Fruit fly (Drosophila melanogaster) whole organism, embryonic: ENCODE data around the gene CG42553.

Source experiments
- C15 ChIP-seq: fragments of 200-800 bp; sonication (Bioruptor generic); IDR thresholded peaks from 3 replicates; pipeline ENCODE4 v1.3.6; 2022; ENCODE audit warnings: missing biosample characterization, missing genetic modification characterization
- CG10209 ChIP-seq: fragments of 200-800 bp; sonication (Bioruptor generic); optimal IDR thresholded peaks from 3 replicates; lab custom pipeline; 2017; ENCODE audit warnings: missing biosample characterization, mild to moderate bottlenecking, missing genetic modification characterization, missing genetic modification reagents
- CG10979 ChIP-seq: fragments of 200-800 bp; sonication (Bioruptor generic); optimal IDR thresholded peaks from 2 replicates; lab custom pipeline; 2018; ENCODE audit warnings: missing biosample characterization, mild to moderate bottlenecking, missing genetic modification characterization, moderate library complexity
- CG11695 ChIP-seq: fragments of 200-800 bp; sonication (Bioruptor generic); IDR thresholded peaks from 3 replicates; pipeline ENCODE4 v1.3.6; 2022; ENCODE audit warnings: missing biosample characterization, missing genetic modification characterization
- CG11723 ChIP-seq: fragments of 200-800 bp; sonication (Bioruptor generic); optimal IDR thresholded peaks from 2 replicates; lab custom pipeline; 2017; ENCODE audit warnings: missing biosample characterization, mild to moderate bottlenecking, missing genetic modification characterization
- CG12236 ChIP-seq: fragments of 200-800 bp; sonication (Bioruptor generic); optimal IDR thresholded peaks from 2 replicates; lab custom pipeline; 2016; ENCODE audit warnings: missing biosample characterization, missing genetic modification characterization
- CG12299 ChIP-seq: fragments of 200-800 bp; sonication (Bioruptor generic); optimal IDR thresholded peaks from 2 replicates; lab custom pipeline; 2018; ENCODE audit warnings: missing biosample characterization, mild to moderate bottlenecking, missing genetic modification characterization
- CG12942 ChIP-seq: fragments of 200-800 bp; sonication (Bioruptor generic); optimal IDR thresholded peaks from 3 replicates; lab custom pipeline; 2016; ENCODE audit warnings: missing biosample characterization, missing genetic modification characterization
- CG14441 ChIP-seq: fragments of 200-800 bp; sonication (Bioruptor generic); IDR thresholded peaks from 2 replicates; pipeline ENCODE4 v1.3.6; 2022; ENCODE audit warnings: missing biosample characterization, missing genetic modification characterization
- CG15073 ChIP-seq: fragments of 200-800 bp; sonication (Bioruptor generic); optimal IDR thresholded peaks from 2 replicates; lab custom pipeline; 2016; ENCODE audit warnings: missing biosample characterization, missing genetic modification characterization
- CG1529 ChIP-seq: fragments of 200-800 bp; sonication (Bioruptor generic); optimal IDR thresholded peaks from 3 replicates; lab custom pipeline; 2018; ENCODE audit warnings: missing biosample characterization, missing genetic modification characterization
- CG16863 ChIP-seq: fragments of 200-800 bp; sonication (Bioruptor generic); optimal IDR thresholded peaks from 3 replicates; lab custom pipeline; 2016; ENCODE audit warnings: missing biosample characterization, missing genetic modification characterization
- CG17359 ChIP-seq: fragments of 200-800 bp; sonication (Bioruptor generic); optimal IDR thresholded peaks from 3 replicates; lab custom pipeline; 2018; ENCODE audit warnings: missing biosample characterization, mild to moderate bottlenecking, missing genetic modification characterization, moderate library complexity
- CG17802 ChIP-seq: fragments of 200-800 bp; sonication (Bioruptor generic); optimal IDR thresholded peaks from 2 replicates; lab custom pipeline; 2018; ENCODE audit warnings: missing biosample characterization, mild to moderate bottlenecking, missing genetic modification characterization, moderate library complexity
- CG1792 ChIP-seq: fragments of 200-800 bp; sonication (Bioruptor generic); optimal IDR thresholded peaks from 2 replicates; lab custom pipeline; 2016; ENCODE audit warnings: missing biosample characterization, missing genetic modification characterization
- CG18011 ChIP-seq: fragments of 200-800 bp; sonication (Bioruptor generic); optimal IDR thresholded peaks from 2 replicates; lab custom pipeline; 2017; ENCODE audit warnings: missing biosample characterization, missing genetic modification characterization, mild to moderate bottlenecking, moderate library complexity, missing genotype
- CG2875 ChIP-seq: fragments of 200-800 bp; sonication (Bioruptor generic); optimal IDR thresholded peaks from 2 replicates; lab custom pipeline; 2017; ENCODE audit warnings: missing biosample characterization, mild to moderate bottlenecking, missing genetic modification characterization, missing genetic modification reagents
- CG3281 ChIP-seq: fragments of 200-800 bp; sonication (Bioruptor generic); optimal IDR thresholded peaks from 3 replicates; lab custom pipeline; 2017; ENCODE audit warnings: missing biosample characterization, mild to moderate bottlenecking, missing genetic modification characterization
- CG34224 ChIP-seq: fragments of 200-800 bp; sonication (Bioruptor generic); IDR thresholded peaks from 3 replicates; pipeline ENCODE4 v1.3.6; 2022; ENCODE audit warnings: missing biosample characterization, missing genetic modification characterization; ENCODE audit not compliant: partially characterized antibody
- CG3726 ChIP-seq: fragments of 200-800 bp; sonication (Bioruptor generic); IDR thresholded peaks from 3 replicates; pipeline ENCODE4, ENCODE4 v1.3.6; 2022; ENCODE audit warnings: missing biosample characterization, missing genetic modification characterization
- CG4282 ChIP-seq: fragments of 200-800 bp; sonication (Bioruptor generic); optimal IDR thresholded peaks from 2 replicates; lab custom pipeline; 2016; ENCODE audit warnings: missing biosample characterization, missing genetic modification characterization
- CG6683 ChIP-seq: fragments of 200-800 bp; sonication (Bioruptor generic); optimal IDR thresholded peaks from 2 replicates; lab custom pipeline; 2017; ENCODE audit warnings: missing biosample characterization, mild to moderate bottlenecking, missing genetic modification characterization, missing genetic modification reagents
- CG8290 ChIP-seq, 3 experiments: fragments of 200-800 bp; sonication (Bioruptor generic); optimal IDR thresholded peaks; 2 replicates each; lab custom pipeline; 2016 to 2019; ENCODE audit warnings: missing biosample characterization in 3 of 3, missing genetic modification characterization in 3 of 3, mild to moderate bottlenecking in 2 of 3, moderate library complexity in 1 of 3
- CG9215 ChIP-seq: fragments of 200-800 bp; sonication (Bioruptor generic); IDR thresholded peaks from 2 replicates; pipeline ENCODE4 v1.3.6; 2022; ENCODE audit warnings: missing biosample characterization, missing genetic modification characterization
- CkIIα-i1 ChIP-seq: fragments of 200-800 bp; sonication (Bioruptor generic); IDR thresholded peaks from 2 replicates; pipeline ENCODE4 v1.3.6; 2022; ENCODE audit warnings: missing biosample characterization, missing genetic modification characterization
- Ets65A ChIP-seq: fragments of 200-800 bp; sonication (Bioruptor generic); peaks from one replicate; lab custom pipeline; 2016; ENCODE audit warnings: missing biosample characterization, missing genetic modification characterization
- HLH3B ChIP-seq: fragments of 200-800 bp; sonication (Bioruptor generic); IDR thresholded peaks from 2 replicates; pipeline ENCODE4 v1.3.6; 2022; ENCODE audit warnings: missing biosample characterization, missing genetic modification characterization
- HLH54F ChIP-seq: fragments of 200-800 bp; sonication (Bioruptor generic); optimal IDR thresholded peaks from 3 replicates; lab custom pipeline; 2016; ENCODE audit warnings: missing biosample characterization, missing genetic modification characterization
- NK7.1 ChIP-seq: fragments of 200-800 bp; sonication (Bioruptor generic); optimal IDR thresholded peaks from 3 replicates; lab custom pipeline; 2016; ENCODE audit warnings: missing biosample characterization, missing genetic modification characterization
- Neu2 ChIP-seq: fragments of 200-800 bp; sonication (Bioruptor generic); optimal IDR thresholded peaks from 3 replicates; lab custom pipeline; 2016; ENCODE audit warnings: missing biosample characterization, missing genetic modification characterization, borderline replicate concordance
- Optix ChIP-seq: fragments of 200-800 bp; sonication (Bioruptor generic); IDR thresholded peaks from 3 replicates; pipeline ENCODE4 v1.3.6; 2022; ENCODE audit warnings: missing biosample characterization, missing genetic modification characterization
- cato ChIP-seq: fragments of 200-800 bp; sonication (Bioruptor generic); optimal IDR thresholded peaks from 2 replicates; lab custom pipeline; 2016; ENCODE audit warnings: missing biosample characterization, missing genetic modification characterization, borderline replicate concordance
- ci ChIP-seq: fragments of 200-800 bp; sonication (Bioruptor generic); IDR thresholded peaks from 3 replicates; pipeline ENCODE4 v1.3.6; 2022; ENCODE audit warnings: missing biosample characterization, missing genetic modification characterization
- dm ChIP-seq: fragments of 200-800 bp; sonication (Bioruptor generic); optimal IDR thresholded peaks from 3 replicates; lab custom pipeline; 2016; ENCODE audit warnings: missing biosample characterization, missing genetic modification characterization
- esg ChIP-seq: fragments of 200-800 bp; sonication (Bioruptor generic); conservative IDR thresholded peaks from 2 replicates; pipeline ENCODE4 v1.3.6; 2022; ENCODE audit warnings: missing biosample characterization, missing genetic modification characterization
- eyg ChIP-seq: fragments of 200-800 bp; sonication (Bioruptor generic); optimal IDR thresholded peaks from 3 replicates; lab custom pipeline; 2016; ENCODE audit warnings: missing biosample characterization, missing genetic modification characterization
- ftz-f1 ChIP-seq: fragments of 200-800 bp; sonication (Bioruptor generic); optimal IDR thresholded peaks from 2 replicates; lab custom pipeline; 2016; ENCODE audit warnings: missing biosample characterization, missing genetic modification characterization
- gt ChIP-seq: fragments of 200-800 bp; sonication (Bioruptor generic); IDR thresholded peaks from 2 replicates; pipeline ENCODE4 v1.3.6; 2022; ENCODE audit warnings: missing biosample characterization, missing genetic modification characterization
- hb ChIP-seq: fragments of 200-800 bp; sonication (Bioruptor generic); IDR thresholded peaks from 3 replicates; pipeline ENCODE4 v1.3.6; 2022; ENCODE audit warnings: missing biosample characterization, missing genetic modification characterization; ENCODE audit not compliant: partially characterized antibody
- hbn ChIP-seq: fragments of 200-800 bp; sonication (Bioruptor generic); IDR thresholded peaks from 2 replicates; pipeline ENCODE4 v1.3.6; 2022; ENCODE audit warnings: missing biosample characterization, missing genetic modification characterization; ENCODE audit not compliant: partially characterized antibody
- lola ChIP-seq, 3 experiments: fragments of >200 bp in 2 of 3; fragments of 200-800 bp in 1 of 3; sonication (Bioruptor generic) in 1 of 3; optimal IDR thresholded peaks; 2 replicates each; lab custom pipeline; 2017 to 2019; ENCODE audit warnings: missing biosample characterization in 3 of 3, missing genetic modification characterization in 3 of 3, mild to moderate bottlenecking in 1 of 3, moderate library complexity in 1 of 3
- nerfin-1 ChIP-seq: fragments of 200-800 bp; sonication (Bioruptor generic); optimal IDR thresholded peaks from 3 replicates; lab custom pipeline; 2019; ENCODE audit warnings: missing biosample characterization, mild to moderate bottlenecking, missing genetic modification characterization, moderate library complexity
- nmo ChIP-seq: fragments of 200-800 bp; sonication (Bioruptor generic); optimal IDR thresholded peaks from 2 replicates; lab custom pipeline; 2018; ENCODE audit warnings: missing biosample characterization, mild to moderate bottlenecking, missing genetic modification characterization, moderate library complexity
- p53 ChIP-seq: fragments of 200-800 bp; sonication (Bioruptor generic); optimal IDR thresholded peaks from 2 replicates; lab custom pipeline; 2016; ENCODE audit warnings: missing biosample characterization, missing genetic modification characterization
- slou ChIP-seq: fragments of 200-800 bp; sonication (Bioruptor generic); optimal IDR thresholded peaks from 3 replicates; lab custom pipeline; 2016; ENCODE audit warnings: missing biosample characterization, missing genetic modification characterization
- stwl ChIP-seq: fragments of 200-800 bp; sonication (Bioruptor generic); optimal IDR thresholded peaks from 3 replicates; lab custom pipeline; 2018; ENCODE audit warnings: missing biosample characterization, mild to moderate bottlenecking, missing genetic modification characterization, moderate library complexity
- tll ChIP-seq, 2 experiments: fragments of 200-800 bp in 1 of 2; fragments of >200 bp in 1 of 2; sonication (Bioruptor generic) in 1 of 2; optimal IDR thresholded peaks; 2 replicates each; lab custom pipeline; 2017 to 2019; ENCODE audit warnings: missing biosample characterization in 2 of 2, missing genetic modification characterization in 2 of 2, mild to moderate bottlenecking in 1 of 2, moderate library complexity in 1 of 2
- vvl ChIP-seq: fragments of 200-800 bp; sonication (Bioruptor generic); IDR thresholded peaks from 2 replicates; pipeline ENCODE4 v1.3.6; 2022; ENCODE audit warnings: missing biosample characterization, missing genetic modification characterization

CG42553 gene

DNA sequence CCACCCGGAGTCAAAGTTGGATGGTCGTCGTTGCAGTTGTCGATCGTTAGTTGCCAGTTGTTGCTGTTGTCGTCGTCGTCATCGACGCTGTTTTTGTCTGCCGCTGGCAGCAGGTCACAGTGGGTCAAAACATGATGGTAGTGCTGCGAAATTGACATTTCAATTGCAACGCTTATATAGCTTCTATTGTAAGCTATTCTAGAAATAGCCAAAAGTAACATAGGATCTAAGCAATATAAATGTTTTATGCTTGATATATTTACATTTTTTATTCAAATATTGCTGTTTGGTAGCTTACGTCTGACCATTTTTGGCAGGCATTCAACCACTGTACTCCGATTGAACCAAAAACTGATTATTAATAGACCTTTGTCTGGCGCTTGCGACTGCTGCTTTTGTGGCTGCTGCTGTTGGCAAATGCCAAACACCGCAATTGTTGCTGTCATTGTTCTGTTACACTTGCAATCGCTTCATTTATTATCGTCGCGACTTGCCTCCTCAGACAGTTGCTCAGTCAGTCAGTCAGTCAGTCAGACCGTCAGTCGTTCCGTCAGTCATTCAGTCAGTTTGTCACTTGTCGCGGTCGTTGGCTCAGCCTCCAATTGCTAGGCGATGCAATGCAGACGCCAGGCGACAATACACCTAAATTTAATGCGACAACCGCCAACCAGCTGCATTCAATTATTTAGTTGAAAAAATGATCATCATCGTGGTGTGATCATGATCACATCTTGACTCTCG is 42.5 kb upstream of the CG42553 start (continued):
- TF ChIP-seq CG3726 (0 out of 3 replicates have a peak, but pooled peaks have one; percentile 22), ci (peak; percentile 60; the same call in 2 of the 3 replicates), CG9215 (GFP tag; lab: Robert Waterston, UW) (peak; percentile 35; the same call in 1 of the 2 replicates), CG18011 (no peak), CG6683 (GFP tag; lab: Kevin White, UChicago) (no peak), hb (peak; percentile 73; the same call in 2 of the 3 replicates), hbn (GFP tag; lab: Robert Waterston, UW) (no peak), CG3281 (peak; percentile 18), CG12942 (GFP tag; lab: Kevin White, UChicago) (peak; percentile 23), tll (GFP tag; optimal IDR thresholded peaks at IDR 0.05; lab: Kevin White, UChicago) (peak in 1 of 2 experiments; percentile 35), CG11695 (GFP tag; lab: Robert Waterston, UW) (peak; percentile 67; the same call in 2 of the 3 replicates), CG8290 (GFP tag; optimal IDR thresholded peaks at IDR 0.05; lab: Kevin White, UChicago) (peak; percentile 25), CG8290 (tag; optimal IDR thresholded peaks at IDR 0.05; lab: Kevin White, UChicago) (no peak), CkIIα-i1 (GFP tag; lab: Robert Waterston, UW) (no peak), CG10209 (GFP tag; lab: Kevin White, UChicago) (peak; percentile 64), CG34224 (GFP tag; lab: Robert Waterston, UW) (no peak), HLH54F (GFP tag; lab: Kevin White, UChicago) (no peak), CG12299 (tag; lab: Kevin White, UChicago) (peak; percentile 23), CG17802 (tag; lab: Kevin White, UChicago) (no peak), HLH3B (GFP tag; lab: Robert Waterston, UW) (peak; percentile 40; the same call in 1 of the 2 replicates), vvl (GFP tag; lab: Robert Waterston, UW) (peak; percentile 75), CG17359 (tag; lab: Kevin White, UChicago) (peak; percentile 70), nmo (GFP tag; lab: Kevin White, UChicago) (peak; percentile 13), Neu2 (GFP tag; lab: Kevin White, UChicago) (no peak), CG11723 (GFP tag; lab: Kevin White, UChicago) (peak; percentile 54), NK7.1 (GFP tag; lab: Kevin White, UChicago) (no peak), nerfin-1 (tag; lab: Kevin White, UChicago) (peak; percentile 54), slou (GFP tag; lab: Kevin White, UChicago) (no peak), lola (GFP tag; optimal IDR thresholded peaks at IDR 0.05; lab: Kevin White, UChicago) (peak in 1 of 3 experiments; percentile 53), CG16863 (GFP tag; lab: Kevin White, UChicago) (peak; percentile 15), CG1529 (peak; percentile 63), ftz-f1 (GFP tag; lab: Kevin White, UChicago) (no peak), stwl (tag; lab: Kevin White, UChicago) (no peak), CG1792 (no peak), Optix (peak; percentile 57; the same call in 2 of the 3 replicates), CG2875 (GFP tag; lab: Kevin White, UChicago) (peak; percentile 77), dm (GFP tag; lab: Kevin White, UChicago) (peak; percentile 7), p53 (no peak), CG15073 (no peak), eyg (GFP tag; lab: Kevin White, UChicago) (no peak), C15 (GFP tag; lab: Robert Waterston, UW) (no peak), cato (peak; percentile 32), Ets65A (GFP tag; lab: Kevin White, UChicago) (peak; percentile 91), esg (GFP tag; lab: Robert Waterston, UW) (peak; percentile 53), CG14441 (peak; percentile 42; the same call in 1 of the 2 replicates), CG4282 (GFP tag; lab: Kevin White, UChicago) (peak; percentile 29), CG10979 (tag; lab: Kevin White, UChicago) (peak; percentile 76), CG12236 (GFP tag; lab: Kevin White, UChicago) (peak; percentile 19), gt (GFP tag; lab: Robert Waterston, UW) (no peak)
